Fruit fly (Drosophila melanogaster): ENCODE measurements around the gene Ak3.

DNA sequence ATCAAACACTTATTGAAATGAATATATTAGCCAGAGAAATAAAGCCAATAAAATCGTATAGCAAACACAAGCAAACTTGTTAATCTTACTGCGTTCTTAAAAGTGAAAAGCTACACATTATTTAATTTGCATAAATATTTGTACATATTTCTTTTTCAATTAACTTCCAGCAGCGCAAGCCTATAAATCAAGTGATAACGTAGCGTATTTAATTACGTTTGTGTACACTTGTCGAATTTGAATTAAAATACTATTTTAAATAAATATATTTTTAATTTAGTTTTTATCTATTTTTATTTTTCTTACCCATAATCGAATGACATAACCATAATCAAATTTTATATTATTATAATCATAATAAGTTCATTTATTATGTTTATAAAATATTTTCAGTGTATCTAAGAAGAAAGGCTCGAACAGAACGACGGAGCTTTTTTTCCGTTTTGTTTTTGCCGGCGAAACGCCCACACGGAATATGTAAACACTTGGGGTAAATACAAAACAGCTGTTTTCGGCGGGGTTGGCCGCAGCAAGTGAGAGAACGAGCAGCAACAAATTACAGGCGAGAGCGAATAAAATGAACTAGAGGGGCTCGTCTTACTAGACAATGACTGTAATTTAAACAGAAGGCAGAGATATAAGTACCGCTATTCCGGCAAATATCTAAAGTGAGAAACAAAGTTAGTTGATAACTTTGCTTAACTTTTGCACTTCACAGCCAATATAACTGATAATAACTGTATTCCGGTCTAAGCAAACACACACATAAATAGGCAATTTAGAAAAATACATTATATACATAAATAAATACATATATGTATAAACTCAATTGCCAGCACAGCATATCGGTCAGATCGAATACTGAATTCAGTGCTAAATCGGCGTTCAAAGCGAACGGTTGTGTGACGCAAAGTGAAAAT, 13.6 kb downstream of the Ak3 start, which contains the start of gene Sodh2:
- TF ChIP-seq CG15336 (GFP tag; IDR thresholded peaks at IDR 0.05) (peak; percentile 86), cyc (GFP tag; optimal IDR thresholded peaks at IDR 0.05) (peak; percentile 16), CG6276 (GFP tag; optimal IDR thresholded peaks at IDR 0.05) (peak; percentile 56), lz (GFP tag; optimal IDR thresholded peaks at IDR 0.05) (peak; percentile 53)

All from whole organism, prepupa.